Fruit fly (Drosophila melanogaster): ENCODE results near the gene Mst84B.

- no peak for TF ChIP-seq nau (GFP tag; optimal IDR thresholded peaks at IDR 0.05)
- TF ChIP-seq repo (GFP tag; optimal IDR thresholded peaks at IDR 0.05), result no peak
- TF ChIP-seq CG10209 (GFP tag; optimal IDR thresholded peaks at IDR 0.05), result no peak
Measured at dm6 chr3R:7085455-7085854, 23.5 kb downstream of the Mst84B start.

Measured in whole organism, embryonic.